Fruit fly (Drosophila melanogaster) whole organism, embryonic: ENCODE results near the gene CG14715.

Experiments used
- B-H1 ChIP-seq: fragments of 200-800 bp; sonication (Bioruptor generic); IDR thresholded peaks from 3 replicates; pipeline ENCODE4 v1.3.6; 2022; ENCODE audit warnings: missing biosample characterization, missing genetic modification characterization
- Blimp-1 ChIP-seq: fragments of 200-800 bp; sonication (Bioruptor generic); optimal IDR thresholded peaks from 3 replicates; lab custom pipeline; 2018; ENCODE audit warnings: missing biosample characterization, missing genetic modification characterization, mild to moderate bottlenecking, moderate library complexity, missing genetic modification reagents
- BtbVII ChIP-seq: fragments of 200-800 bp; sonication (Bioruptor generic); optimal IDR thresholded peaks from 3 replicates; lab custom pipeline; 2017; ENCODE audit warnings: missing biosample characterization, mild to moderate bottlenecking, missing genetic modification characterization
- CG11723 ChIP-seq: fragments of 200-800 bp; sonication (Bioruptor generic); optimal IDR thresholded peaks from 2 replicates; lab custom pipeline; 2017; ENCODE audit warnings: missing biosample characterization, mild to moderate bottlenecking, missing genetic modification characterization
- CG12659 ChIP-seq: fragments of 200-800 bp; sonication (Bioruptor generic); optimal IDR thresholded peaks from 3 replicates; lab custom pipeline; 2017; ENCODE audit warnings: mild to moderate bottlenecking, missing biosample characterization, missing genetic modification reagents, missing genetic modification characterization
- CG13775 ChIP-seq: fragments of 200-800 bp; sonication (Bioruptor generic); optimal IDR thresholded peaks from 3 replicates; lab custom pipeline; 2017; ENCODE audit warnings: missing biosample characterization, mild to moderate bottlenecking, missing genetic modification characterization
- CG15269 ChIP-seq: fragments of 200-800 bp; sonication (Bioruptor generic); optimal IDR thresholded peaks from 2 replicates; lab custom pipeline; 2018; ENCODE audit warnings: missing biosample characterization, mild to moderate bottlenecking, missing genetic modification characterization, moderate library complexity
- CG15601 ChIP-seq: fragments of 200-800 bp; sonication (Bioruptor generic); optimal IDR thresholded peaks from 3 replicates; lab custom pipeline; 2019; ENCODE audit warnings: missing biosample characterization, mild to moderate bottlenecking, missing genetic modification characterization, moderate library complexity
- CG1603 ChIP-seq: fragments of 200-800 bp; sonication (Bioruptor generic); optimal IDR thresholded peaks from 2 replicates; lab custom pipeline; 2019; ENCODE audit warnings: missing biosample characterization, mild to moderate bottlenecking, missing genetic modification characterization, moderate library complexity
- CG16779 ChIP-seq: fragments of 200-800 bp; sonication (Bioruptor generic); IDR thresholded peaks from 2 replicates; pipeline ENCODE4 v1.3.6; 2022; ENCODE audit warnings: missing biosample characterization, missing genetic modification characterization
- CG17385 ChIP-seq: fragments of 200-800 bp; sonication (Bioruptor generic); optimal IDR thresholded peaks from 3 replicates; lab custom pipeline; 2018; ENCODE audit warnings: missing biosample characterization, mild to moderate bottlenecking, missing genetic modification characterization
- CG2120 ChIP-seq: fragments of 200-800 bp; sonication (Bioruptor generic); optimal IDR thresholded peaks from 3 replicates; lab custom pipeline; 2016; ENCODE audit warnings: missing biosample characterization, missing genetic modification characterization
- CG4730 ChIP-seq: fragments of 200-800 bp; sonication (Bioruptor generic); IDR thresholded peaks from 2 replicates; pipeline ENCODE4 v1.3.6; 2022; ENCODE audit warnings: missing biosample characterization, missing genetic modification characterization
- CG4820 ChIP-seq: fragments of 200-800 bp; sonication (Bioruptor generic); optimal IDR thresholded peaks from 3 replicates; lab custom pipeline; 2016; ENCODE audit warnings: missing biosample characterization, missing genetic modification characterization
- CG7357 ChIP-seq: fragments of 200-800 bp; sonication (Bioruptor generic); IDR thresholded peaks from 3 replicates; pipeline ENCODE4 v1.3.6; 2022; ENCODE audit warnings: missing biosample characterization, missing genetic modification characterization
- CG7839 ChIP-seq: fragments of 200-800 bp; sonication (Bioruptor generic); optimal IDR thresholded peaks from 3 replicates; lab custom pipeline; 2018; ENCODE audit warnings: missing biosample characterization, mild to moderate bottlenecking, missing genetic modification characterization, moderate library complexity
- CG8765 ChIP-seq: fragments of 200-800 bp; sonication (Bioruptor generic); IDR thresholded peaks from 2 replicates; pipeline ENCODE4 v1.3.6; 2022; ENCODE audit warnings: missing biosample characterization, missing genetic modification characterization
- CG9437 ChIP-seq: fragments of 200-800 bp; sonication (Bioruptor generic); optimal IDR thresholded peaks from 2 replicates; lab custom pipeline; 2018; ENCODE audit warnings: missing biosample characterization, mild to moderate bottlenecking, missing genetic modification characterization
- CG9932 ChIP-seq: fragments of 200-800 bp; sonication (Bioruptor generic); IDR thresholded peaks from 2 replicates; pipeline ENCODE4 v1.3.6; 2022; ENCODE audit warnings: missing biosample characterization, missing genetic modification characterization
- CTCF ChIP-seq: fragments of 200-800 bp; sonication (Bioruptor generic); optimal IDR thresholded peaks from 2 replicates; lab custom pipeline; 2017; ENCODE audit warnings: missing biosample characterization, mild to moderate bottlenecking, missing genetic modification characterization, moderate library complexity
- CoRest ChIP-seq: fragments of 200-800 bp; sonication (Bioruptor generic); optimal IDR thresholded peaks from 3 replicates; lab custom pipeline; 2018; ENCODE audit warnings: missing biosample characterization, mild to moderate bottlenecking, missing genetic modification characterization, moderate library complexity
- D19A ChIP-seq: fragments of 200-800 bp; optimal IDR thresholded peaks from 3 replicates; lab custom pipeline; 2019; ENCODE audit warnings: missing biosample characterization, mild to moderate bottlenecking, missing genetic modification characterization, moderate library complexity
- Deaf1 ChIP-seq: fragments of 200-800 bp; optimal IDR thresholded peaks from 3 replicates; lab custom pipeline; 2019; ENCODE audit warnings: missing biosample characterization, mild to moderate bottlenecking, missing genetic modification characterization, moderate library complexity
- Eip74EF ChIP-seq, 2 experiments: fragments of 200-800 bp in 1 of 2; fragments of >200 bp in 1 of 2; sonication (Bioruptor generic) in 1 of 2; optimal IDR thresholded peaks; 2 replicates each; lab custom pipeline; 2017 to 2019; ENCODE audit warnings: missing biosample characterization in 2 of 2, missing genetic modification characterization in 2 of 2, mild to moderate bottlenecking in 1 of 2, moderate library complexity in 1 of 2
- Hmx ChIP-seq: fragments of 200-800 bp; sonication (Bioruptor generic); optimal IDR thresholded peaks from 2 replicates; lab custom pipeline; 2016; ENCODE audit warnings: missing biosample characterization, missing genetic modification characterization
- Hr51 ChIP-seq, 2 experiments: fragments of 200-800 bp; sonication (Bioruptor generic); optimal IDR thresholded peaks; 2 replicates in 1 of 2; 3 replicates in 1 of 2; lab custom pipeline; 2016 to 2018; ENCODE audit warnings: missing biosample characterization in 2 of 2, missing genetic modification characterization in 2 of 2, mild to moderate bottlenecking in 1 of 2, moderate library complexity in 1 of 2
- Hr78 ChIP-seq, 2 experiments: fragments of 200-800 bp in 1 of 2; fragments of >200 bp in 1 of 2; sonication (Bioruptor generic) in 1 of 2; optimal IDR thresholded peaks; 2 replicates each; lab custom pipeline; 2017 to 2019; ENCODE audit warnings: missing biosample characterization in 2 of 2, missing genetic modification characterization in 2 of 2, mild to moderate bottlenecking in 1 of 2, moderate library complexity in 1 of 2
- MESR4 ChIP-seq: fragments of 200-800 bp; sonication (Bioruptor generic); optimal IDR thresholded peaks from 2 replicates; lab custom pipeline; 2018; ENCODE audit warnings: missing biosample characterization, mild to moderate bottlenecking, missing genetic modification characterization, moderate library complexity
- Poxn ChIP-seq: fragments of 200-800 bp; sonication (Bioruptor generic); IDR thresholded peaks from 2 replicates; pipeline ENCODE4 v1.3.6; 2022; ENCODE audit warnings: missing biosample characterization, missing genetic modification characterization
- Taf1 ChIP-seq: fragments of 200-800 bp; sonication (Bioruptor generic); IDR thresholded peaks from 2 replicates; pipeline ENCODE4 v1.3.6; 2022; ENCODE audit warnings: missing biosample characterization, missing genetic modification characterization
- Trl ChIP-seq, 3 experiments: fragments of >200 bp in 2 of 3; fragments of 200-800 bp in 1 of 3; sonication (Bioruptor generic) in 1 of 3; optimal IDR thresholded peaks; 2 replicates in 1 of 3; 3 replicates in 2 of 3; lab custom pipeline; 2016 to 2017; ENCODE audit warnings: missing biosample characterization in 1 of 3, missing genetic modification characterization in 1 of 3
- Xbp1 ChIP-seq: fragments of 200-800 bp; sonication (Bioruptor generic); optimal IDR thresholded peaks from 3 replicates; lab custom pipeline; 2016; ENCODE audit warnings: missing biosample characterization, mild to moderate bottlenecking, missing genetic modification characterization
- chif ChIP-seq, 2 experiments: fragments of 200-800 bp; sonication (Bioruptor generic); optimal IDR thresholded peaks; 3 replicates each; lab custom pipeline; 2016; ENCODE audit warnings: missing biosample characterization in 2 of 2, missing genetic modification characterization in 2 of 2
- corto ChIP-seq: fragments of 200-800 bp; sonication (Bioruptor generic); optimal IDR thresholded peaks from 2 replicates; lab custom pipeline; 2016; ENCODE audit warnings: missing biosample characterization, mild to moderate bottlenecking, missing genetic modification characterization, moderate library complexity
- esg ChIP-seq: fragments of 200-800 bp; sonication (Bioruptor generic); conservative IDR thresholded peaks from 2 replicates; pipeline ENCODE4 v1.3.6; 2022; ENCODE audit warnings: missing biosample characterization, missing genetic modification characterization
- gem ChIP-seq: fragments of 200-800 bp; sonication (Bioruptor generic); optimal IDR thresholded peaks from 2 replicates; lab custom pipeline; 2019; ENCODE audit warnings: missing biosample characterization, mild to moderate bottlenecking, missing genetic modification characterization, moderate library complexity
- grau ChIP-seq: fragments of 200-800 bp; optimal IDR thresholded peaks from 3 replicates; lab custom pipeline; 2019; ENCODE audit warnings: missing biosample characterization, mild to moderate bottlenecking, missing genetic modification characterization, moderate library complexity
- grn ChIP-seq: fragments of 200-800 bp; sonication (Bioruptor generic); optimal IDR thresholded peaks from 3 replicates; lab custom pipeline; 2017; ENCODE audit warnings: missing biosample characterization, missing genetic modification characterization
- gsb ChIP-seq: fragments of 200-800 bp; sonication (Bioruptor generic); IDR thresholded peaks from 2 replicates; pipeline ENCODE4 v1.3.6; 2022; ENCODE audit warnings: missing biosample characterization, missing genetic modification characterization
- ind ChIP-seq: fragments of 200-800 bp; sonication (Bioruptor generic); optimal IDR thresholded peaks from 3 replicates; lab custom pipeline; 2016; ENCODE audit warnings: missing biosample characterization, missing genetic modification characterization
- lov ChIP-seq, 2 experiments: fragments of 200-800 bp in 1 of 2; fragments of >200 bp in 1 of 2; sonication (Bioruptor generic) in 1 of 2; IDR thresholded peaks in 1 of 2; optimal IDR thresholded peaks in 1 of 2; 2 replicates in 1 of 2; 3 replicates in 1 of 2; pipeline versions ENCODE4 v1.3.6 to Lab custom; 2017 to 2022; ENCODE audit warnings: missing biosample characterization in 1 of 2, missing genetic modification characterization in 1 of 2
- org-1 ChIP-seq: fragments of 200-800 bp; sonication (Bioruptor generic); optimal IDR thresholded peaks from 2 replicates; lab custom pipeline; 2017; ENCODE audit warnings: missing biosample characterization, missing genetic modification characterization
- pros ChIP-seq: fragments of 200-800 bp; sonication (Bioruptor generic); optimal IDR thresholded peaks from 3 replicates; lab custom pipeline; 2019; ENCODE audit warnings: missing biosample characterization, mild to moderate bottlenecking, missing genetic modification characterization, moderate library complexity
- psq ChIP-seq: fragments of 200-800 bp; sonication (Bioruptor generic); optimal IDR thresholded peaks from 2 replicates; lab custom pipeline; 2017; ENCODE audit warnings: missing biosample characterization, missing genetic modification characterization
- stwl ChIP-seq: fragments of 200-800 bp; sonication (Bioruptor generic); optimal IDR thresholded peaks from 3 replicates; lab custom pipeline; 2018; ENCODE audit warnings: missing biosample characterization, mild to moderate bottlenecking, missing genetic modification characterization, moderate library complexity
- tap ChIP-seq: fragments of 200-800 bp; optimal IDR thresholded peaks from 3 replicates; lab custom pipeline; 2019; ENCODE audit warnings: missing biosample characterization, mild to moderate bottlenecking, missing genetic modification characterization, moderate library complexity
- toy ChIP-seq: fragments of 200-800 bp; sonication (Bioruptor generic); IDR thresholded peaks from 2 replicates; pipeline ENCODE4 v1.3.6; 2022; ENCODE audit warnings: missing biosample characterization, missing genetic modification characterization
- twi ChIP-seq: fragments of 200-800 bp; optimal IDR thresholded peaks from 2 replicates; lab custom pipeline; 2019; ENCODE audit warnings: missing biosample characterization, mild to moderate bottlenecking, missing genetic modification characterization, moderate library complexity
- tx ChIP-seq: fragments of 200-800 bp; sonication (Bioruptor generic); optimal IDR thresholded peaks from 2 replicates; lab custom pipeline; 2016; ENCODE audit warnings: missing biosample characterization, missing genetic modification characterization
- zen2 ChIP-seq: fragments of 200-800 bp; sonication (Bioruptor generic); IDR thresholded peaks from 3 replicates; pipeline ENCODE4 v1.3.6; 2022; ENCODE audit warnings: missing biosample characterization, missing genetic modification characterization; ENCODE audit not compliant: partially characterized antibody

CG14715 gene

DNA sequence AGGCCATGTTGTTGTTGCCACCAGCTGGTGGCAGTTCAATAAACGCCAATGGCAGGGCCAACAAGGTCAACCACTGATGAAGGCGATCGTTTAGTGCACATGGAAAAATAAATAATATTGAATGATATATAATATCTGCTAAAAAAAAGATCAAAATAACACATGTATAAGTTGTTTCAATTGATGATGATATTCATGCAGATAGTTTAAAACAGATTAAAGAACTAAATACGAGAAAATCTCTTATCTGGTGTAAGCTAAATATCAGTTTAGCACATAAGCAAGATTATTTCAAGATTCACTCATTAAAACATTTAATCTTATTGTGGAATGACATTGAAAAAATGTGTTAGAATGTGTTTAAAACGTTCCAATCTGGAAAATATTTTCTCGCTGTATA lies 10.6 kb upstream of the CG14715 start (continued):
- TF ChIP-seq CG4730 (no peak), twi (tag; lab: Kevin White, UChicago) (no peak), grn (GFP tag; lab: Kevin White, UChicago) (no peak), CG9932 (no peak), CG13775 (GFP tag; lab: Kevin White, UChicago) (no peak), stwl (tag; lab: Kevin White, UChicago) (no peak), chif (GFP tag; optimal IDR thresholded peaks at IDR 0.05; lab: Kevin White, UChicago) (no peak), CG7839 (tag; lab: Kevin White, UChicago) (peak; percentile 65), toy (GFP tag; lab: Robert Waterston, UW) (no peak), Blimp-1 (GFP tag; lab: Kevin White, UChicago) (peak; percentile 50), CG15269 (peak; percentile 71), CG1603 (tag; lab: Kevin White, UChicago) (peak; percentile 12), corto (GFP tag; lab: Kevin White, UChicago) (no peak), gem (tag; lab: Kevin White, UChicago) (peak; percentile 79), CG7357 (GFP tag; lab: Robert Waterston, UW) (peak; percentile 38; the same call in 1 of the 3 replicates), psq (no peak), Hmx (GFP tag; lab: Kevin White, UChicago) (no peak), CG16779 (GFP tag; lab: Robert Waterston, UW) (no peak), Eip74EF (GFP tag; optimal IDR thresholded peaks at IDR 0.05; lab: Kevin White, UChicago) (peak in 1 of 2 experiments; percentile 65), B-H1 (GFP tag; lab: Robert Waterston, UW) (no peak; the same call in 2 of the 3 replicates), org-1 (GFP tag; lab: Kevin White, UChicago) (peak; percentile 25), Deaf1 (tag; lab: Kevin White, UChicago) (peak; percentile 12), pros (GFP tag; lab: Kevin White, UChicago) (no peak), Hr51 (GFP tag; optimal IDR thresholded peaks at IDR 0.05; lab: Kevin White, UChicago) (peak in 1 of 2 experiments; percentile 83), CG8765 (GFP tag; lab: Robert Waterston, UW) (no peak), BtbVII (GFP tag; lab: Kevin White, UChicago) (peak; percentile 26), gsb (GFP tag; lab: Robert Waterston, UW) (no peak), Poxn (GFP tag; lab: Robert Waterston, UW) (no peak), grau (tag; lab: Kevin White, UChicago) (peak; percentile 62), D19A (tag; lab: Kevin White, UChicago) (peak; percentile 50), MESR4 (no peak), CoRest (peak; percentile 64), CG4820 (GFP tag; lab: Kevin White, UChicago) (peak; percentile 23), CG9437 (peak; percentile 64), lov (optimal IDR thresholded peaks at IDR 0.05; lab: Kevin White, UChicago) (no peak), lov (GFP tag; IDR thresholded peaks at IDR 0.05; lab: Robert Waterston, UW) (no peak), Trl (optimal IDR thresholded peaks at IDR 0.05; lab: Kevin White, UChicago) (no peak), Trl (GFP tag; optimal IDR thresholded peaks at IDR 0.05; lab: Kevin White, UChicago) (no peak), Taf1 (GFP tag; lab: Robert Waterston, UW) (no peak), CG17385 (peak; percentile 31), CG2120 (no peak), Hr78 (GFP tag; optimal IDR thresholded peaks at IDR 0.05; lab: Kevin White, UChicago) (peak in 1 of 2 experiments; percentile 64), CG12659 (GFP tag; lab: Kevin White, UChicago) (peak; percentile 28), esg (GFP tag; lab: Robert Waterston, UW) (peak; percentile 26; the same call in 1 of the 2 replicates), CG11723 (GFP tag; lab: Kevin White, UChicago) (peak; percentile 14), CG15601 (tag; lab: Kevin White, UChicago) (peak; percentile 19), ind (peak; percentile 34), zen2 (GFP tag; lab: Robert Waterston, UW) (no peak), tap (tag; lab: Kevin White, UChicago) (peak; percentile 26), Xbp1 (peak; percentile 35), CTCF (GFP tag; lab: Kevin White, UChicago) (no peak), tx (GFP tag; lab: Kevin White, UChicago) (no peak)
